Worm (Caenorhabditis elegans): ENCODE measurements around the gene glb-21.

The glb-21 gene

ce11 chrIV:10734527-10735436 is 23.2 kb upstream of the glb-21 start, which contains the start of the genes orc-5 and cyb-1 (continued):
- peak; percentile 88 for TF ChIP-seq nhr-47 (tag; optimal IDR thresholded peaks at IDR 0.05)
- peak; percentile 97 to 99 for TF ChIP-seq lin-35 (GFP tag; optimal IDR thresholded peaks at IDR 0.05)
- TF ChIP-seq isw-1 (GFP tag; IDR thresholded peaks at IDR 0.05), result peak; percentile 76
- TF ChIP-seq hlh-17 (GFP tag; optimal IDR thresholded peaks at IDR 0.05; ENCODE audit: borderline replicate concordance), result no peak
- TF ChIP-seq lin-15B (tag; optimal IDR thresholded peaks at IDR 0.05), result peak; percentile 95
- peak; percentile 51 for TF ChIP-seq nhr-77 (tag; optimal IDR thresholded peaks at IDR 0.05)
- TF ChIP-seq sptf-1 (tag; optimal IDR thresholded peaks at IDR 0.05), result no peak
- TF ChIP-seq C16A3.4 (tag; optimal IDR thresholded peaks at IDR 0.05), result peak; percentile 86
- peak; percentile 90 for TF ChIP-seq nhr-71 (tag; optimal IDR thresholded peaks at IDR 0.05)
- TF ChIP-seq C04F5.9 (tag; optimal IDR thresholded peaks at IDR 0.05), result peak; percentile 33
- TF ChIP-seq unc-130 (tag; optimal IDR thresholded peaks at IDR 0.05), result peak; percentile 87
- no peak for TF ChIP-seq unc-62 (GFP tag; optimal IDR thresholded peaks at IDR 0.05)
- peak; percentile 74 for TF ChIP-seq nhr-90 (tag; optimal IDR thresholded peaks at IDR 0.05; ENCODE audit: poor library complexity)
- peak; percentile 34 for TF ChIP-seq fos-1 (tag; optimal IDR thresholded peaks at IDR 0.05)
- TF ChIP-seq rnt-1 (tag; optimal IDR thresholded peaks at IDR 0.05), result peak; percentile 87
- TF ChIP-seq sup-37 (GFP tag; optimal IDR thresholded peaks at IDR 0.05), result peak; percentile 10
- peak; percentile 19 for TF ChIP-seq ceh-90 (tag; optimal IDR thresholded peaks at IDR 0.05)
- peak; percentile 74 for TF ChIP-seq grh-1 (GFP tag; IDR thresholded peaks at IDR 0.05)
- peak; percentile 41 for TF ChIP-seq F16B12.6 (tag; optimal IDR thresholded peaks at IDR 0.05)
- TF ChIP-seq mdl-1 (tag; optimal IDR thresholded peaks at IDR 0.05), result peak in 1 of 2 experiments; percentile 66
- peak; percentile 10 for TF ChIP-seq aha-1 (tag; optimal IDR thresholded peaks at IDR 0.05)
- no peak for TF ChIP-seq hpl-2 (GFP tag; optimal IDR thresholded peaks at IDR 0.05)
- no peak for TF ChIP-seq tlp-1 (tag; optimal IDR thresholded peaks at IDR 0.05)
- TF ChIP-seq snu-23 (GFP tag; optimal IDR thresholded peaks at IDR 0.05), result peak; percentile 90
- no peak for TF ChIP-seq ces-1 (GFP tag; optimal IDR thresholded peaks at IDR 0.05)
- TF ChIP-seq nhr-237 (tag; optimal IDR thresholded peaks at IDR 0.05), result no peak
- TF ChIP-seq mab-9 (GFP tag; IDR thresholded peaks at IDR 0.05), result no peak
- TF ChIP-seq tbx-2 (tag; optimal IDR thresholded peaks at IDR 0.05), result peak; percentile 78
- TF ChIP-seq xbp-1 (tag; optimal IDR thresholded peaks at IDR 0.05), result peak; percentile 86
- peak; percentile 80 for TF ChIP-seq nhr-20 (tag; optimal IDR thresholded peaks at IDR 0.05)
- TF ChIP-seq ama-1 (optimal IDR thresholded peaks at IDR 0.05), result no peak
- no peak for TF ChIP-seq ceh-63 (GFP tag; optimal IDR thresholded peaks at IDR 0.05)
- TF ChIP-seq ceh-82 (tag; optimal IDR thresholded peaks at IDR 0.05), result peak; percentile 56 to 81 (median 71)
- TF ChIP-seq unc-86 (tag; optimal IDR thresholded peaks at IDR 0.05), result peak; percentile 71
- TF ChIP-seq zip-4 (GFP tag; optimal IDR thresholded peaks at IDR 0.05), result no peak
- TF ChIP-seq snpc-4 (tag; optimal IDR thresholded peaks at IDR 0.05), result peak; percentile 53
- TF ChIP-seq nhr-11 (tag; optimal IDR thresholded peaks at IDR 0.05), result peak; percentile 44
- peak; percentile 81 for TF ChIP-seq swsn-7 (tag; optimal IDR thresholded peaks at IDR 0.05)
- TF ChIP-seq pax-3 (tag; optimal IDR thresholded peaks at IDR 0.05), result no peak
- TF ChIP-seq fkh-10 (GFP tag; optimal IDR thresholded peaks at IDR 0.05), result peak; percentile 17
- no peak for TF ChIP-seq pqm-1 (tag; optimal IDR thresholded peaks at IDR 0.05)
- TF ChIP-seq unc-98 (GFP tag; IDR thresholded peaks at IDR 0.05), result no peak
- no peak for TF ChIP-seq nhr-28 (tag; optimal IDR thresholded peaks at IDR 0.05)
- TF ChIP-seq vab-15 (tag; optimal IDR thresholded peaks at IDR 0.05), result no peak
- peak; percentile 83 for TF ChIP-seq skn-1 (tag; optimal IDR thresholded peaks at IDR 0.05)
- TF ChIP-seq mep-1 (tag; optimal IDR thresholded peaks at IDR 0.05), result peak; percentile 80
- TF ChIP-seq irx-1 (tag; optimal IDR thresholded peaks at IDR 0.05), result peak; percentile 65
- no peak for TF ChIP-seq unc-30 (tag; optimal IDR thresholded peaks at IDR 0.05)
- no peak for TF ChIP-seq elt-2 (tag; optimal IDR thresholded peaks at IDR 0.05)
- no peak for TF ChIP-seq fkh-4 (tag; optimal IDR thresholded peaks at IDR 0.05; ENCODE audit: borderline replicate concordance)
- peak; percentile 55 for TF ChIP-seq lir-3 (tag; optimal IDR thresholded peaks at IDR 0.05; ENCODE audit: poor library complexity)
- TF ChIP-seq blmp-1 (tag; optimal IDR thresholded peaks at IDR 0.05), result peak; percentile 87

Measured in whole organism, L1 larva.